Fruit fly (Drosophila melanogaster): ENCODE results near the gene bon.

The bon gene

DNA sequence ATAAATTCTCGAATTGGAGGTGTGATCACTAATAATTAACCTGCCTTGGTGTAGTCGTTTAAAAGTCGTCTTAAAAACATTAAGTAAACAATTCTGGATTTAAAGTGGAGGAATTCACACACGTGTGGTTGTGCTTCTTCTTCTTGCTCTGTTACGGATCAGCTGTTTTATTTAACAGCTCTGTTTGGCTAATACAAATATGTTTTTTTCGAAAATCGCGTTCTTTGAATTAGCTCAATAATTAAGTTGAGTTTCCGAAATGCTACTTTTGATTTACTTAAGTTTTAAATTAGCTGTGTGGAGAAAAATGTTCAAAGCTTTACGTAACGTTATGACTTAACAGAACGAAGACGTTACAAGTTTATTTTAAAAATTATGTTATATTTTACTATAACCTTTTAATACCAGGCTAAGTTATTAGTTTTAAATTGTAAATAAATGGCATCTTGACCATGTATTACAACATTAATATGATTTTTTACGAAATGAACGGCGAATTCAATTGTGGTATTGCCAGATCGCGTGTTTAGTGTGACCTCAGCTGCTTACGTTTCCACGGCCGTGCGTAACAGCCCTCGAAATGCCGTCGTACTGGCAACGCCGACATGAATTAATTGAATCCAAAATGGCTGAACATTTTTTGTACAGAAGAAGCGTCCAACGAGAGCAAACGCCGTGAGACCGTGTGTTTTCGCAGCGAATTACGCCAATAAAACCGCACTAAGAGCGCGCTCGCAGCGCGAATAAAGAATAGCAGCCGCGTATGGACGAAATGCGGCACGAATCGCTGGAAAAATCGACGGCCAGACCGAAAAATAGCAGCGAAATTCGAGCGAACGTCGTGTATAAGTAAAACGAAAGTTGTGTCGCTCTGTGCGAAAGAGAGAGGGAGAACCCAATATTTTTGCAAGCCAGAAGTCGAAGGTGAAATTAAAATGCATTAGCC is at the start of gene bon, which contains the start of gene Pus1:
Gene bon (plus strand): TSS at position 623 of the 946 bp plus-strand sequence.
Gene Pus1 (minus strand): TSS at position 155 of the 946 bp plus-strand sequence.
- TF ChIP-seq CG8478 (optimal IDR thresholded peaks at IDR 0.05) (no peak), usp (GFP tag; optimal IDR thresholded peaks at IDR 0.05) (no peak), psq (optimal IDR thresholded peaks at IDR 0.05) (no peak), pan (optimal IDR thresholded peaks at IDR 0.05) (no peak), Dll (optimal IDR thresholded peaks at IDR 0.05) (no peak), EcR (GFP tag; optimal IDR thresholded peaks at IDR 0.05) (no peak)

DNA sequence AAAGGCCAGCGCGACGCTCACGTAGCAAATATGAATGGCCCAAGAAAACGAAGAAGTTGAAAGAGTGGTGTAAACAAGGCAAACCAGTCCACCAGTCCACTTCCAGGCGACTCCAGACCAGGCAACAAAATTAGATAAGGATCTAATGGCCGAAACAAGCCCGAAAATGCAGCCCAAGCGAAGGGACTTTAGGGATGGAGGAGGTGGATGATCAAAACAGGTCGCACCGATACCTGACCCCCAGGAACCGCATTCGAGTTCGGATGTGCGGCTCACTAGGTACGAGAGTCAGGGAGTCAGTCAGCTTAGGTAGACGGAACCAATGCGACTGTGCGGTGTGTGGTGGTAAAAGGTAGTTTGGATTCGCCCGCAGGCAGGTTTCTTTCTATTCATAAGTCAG is 49.7 kb upstream of the bon start:
- TF ChIP-seq EcR (GFP tag; optimal IDR thresholded peaks at IDR 0.05) = no peak
- TF ChIP-seq pan (optimal IDR thresholded peaks at IDR 0.05) = no peak
- no peak for TF ChIP-seq usp (GFP tag; optimal IDR thresholded peaks at IDR 0.05)
- no peak for TF ChIP-seq psq (optimal IDR thresholded peaks at IDR 0.05)
- TF ChIP-seq Dll (optimal IDR thresholded peaks at IDR 0.05) = no peak
- no peak for TF ChIP-seq CG8478 (optimal IDR thresholded peaks at IDR 0.05)

DNA sequence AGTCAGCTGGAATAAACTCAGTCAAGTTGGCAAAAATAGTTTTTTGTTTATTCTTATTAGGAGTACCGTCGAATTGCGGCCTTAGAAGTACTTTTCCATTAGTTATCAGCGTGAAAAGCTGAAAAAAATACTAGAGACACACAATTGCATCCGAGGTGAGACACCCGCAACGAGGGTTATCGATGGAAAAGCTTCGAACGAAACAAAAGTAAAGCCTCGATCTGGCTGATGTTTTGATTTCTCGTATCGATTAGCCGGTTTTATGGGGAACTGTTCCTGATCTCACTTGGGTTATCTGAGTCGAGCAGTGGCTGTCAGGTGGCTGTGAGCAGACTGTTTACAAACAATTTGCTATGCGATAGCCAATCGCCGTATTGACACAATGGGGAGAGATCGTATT is 49.2 kb upstream of the bon start:
- TF ChIP-seq CG8478 (optimal IDR thresholded peaks at IDR 0.05) (no peak), psq (optimal IDR thresholded peaks at IDR 0.05) (no peak), EcR (GFP tag; optimal IDR thresholded peaks at IDR 0.05) (no peak), pan (optimal IDR thresholded peaks at IDR 0.05) (no peak), usp (GFP tag; optimal IDR thresholded peaks at IDR 0.05) (no peak)

DNA sequence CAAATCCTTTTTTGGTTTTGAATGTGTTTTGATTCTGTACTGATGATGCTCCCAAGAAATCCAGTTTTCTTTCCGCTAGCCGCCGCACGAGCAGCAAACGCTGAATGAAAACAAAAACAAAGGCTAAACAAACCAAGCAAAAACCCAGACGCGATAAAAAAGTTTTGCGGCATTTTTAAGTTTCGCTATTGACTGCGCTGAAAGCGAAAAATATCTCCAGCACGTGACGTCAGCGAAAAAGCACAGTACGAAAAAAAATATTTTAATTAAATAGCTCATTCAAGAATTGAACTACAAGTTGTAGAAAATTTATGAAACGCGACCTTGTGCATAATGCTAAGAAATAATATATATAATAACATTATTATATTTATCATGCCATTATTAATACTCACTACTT is 48.0 kb upstream of the bon start:
- no peak for TF ChIP-seq pan (optimal IDR thresholded peaks at IDR 0.05)
- no peak for TF ChIP-seq usp (GFP tag; optimal IDR thresholded peaks at IDR 0.05)
- TF ChIP-seq CG8478 (optimal IDR thresholded peaks at IDR 0.05) = no peak
- TF ChIP-seq EcR (GFP tag; optimal IDR thresholded peaks at IDR 0.05) = no peak
- no peak for TF ChIP-seq psq (optimal IDR thresholded peaks at IDR 0.05)
- no peak for TF ChIP-seq Dll (optimal IDR thresholded peaks at IDR 0.05)

DNA sequence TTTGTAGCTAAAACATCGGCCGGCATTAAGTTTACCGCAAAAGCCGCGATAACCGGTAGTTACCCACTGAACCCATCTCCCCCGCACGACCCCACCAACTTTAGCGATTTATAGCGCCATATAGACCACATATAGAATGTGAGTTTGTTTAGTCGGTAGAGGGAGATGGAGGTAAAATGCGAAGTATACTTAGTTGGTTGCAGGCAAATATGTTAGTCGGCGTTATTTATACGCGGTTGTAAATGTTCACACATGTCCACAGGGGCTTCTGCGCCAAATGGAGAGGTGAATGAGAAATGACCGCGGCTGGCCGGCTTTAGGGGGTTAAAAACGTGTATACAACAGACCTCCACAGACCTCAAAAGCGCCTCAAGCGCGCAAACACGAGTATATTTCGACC is 47.3 kb upstream of the bon start:
- TF ChIP-seq CG8478 (optimal IDR thresholded peaks at IDR 0.05) (no peak), usp (GFP tag; optimal IDR thresholded peaks at IDR 0.05) (no peak), EcR (GFP tag; optimal IDR thresholded peaks at IDR 0.05) (no peak)

DNA sequence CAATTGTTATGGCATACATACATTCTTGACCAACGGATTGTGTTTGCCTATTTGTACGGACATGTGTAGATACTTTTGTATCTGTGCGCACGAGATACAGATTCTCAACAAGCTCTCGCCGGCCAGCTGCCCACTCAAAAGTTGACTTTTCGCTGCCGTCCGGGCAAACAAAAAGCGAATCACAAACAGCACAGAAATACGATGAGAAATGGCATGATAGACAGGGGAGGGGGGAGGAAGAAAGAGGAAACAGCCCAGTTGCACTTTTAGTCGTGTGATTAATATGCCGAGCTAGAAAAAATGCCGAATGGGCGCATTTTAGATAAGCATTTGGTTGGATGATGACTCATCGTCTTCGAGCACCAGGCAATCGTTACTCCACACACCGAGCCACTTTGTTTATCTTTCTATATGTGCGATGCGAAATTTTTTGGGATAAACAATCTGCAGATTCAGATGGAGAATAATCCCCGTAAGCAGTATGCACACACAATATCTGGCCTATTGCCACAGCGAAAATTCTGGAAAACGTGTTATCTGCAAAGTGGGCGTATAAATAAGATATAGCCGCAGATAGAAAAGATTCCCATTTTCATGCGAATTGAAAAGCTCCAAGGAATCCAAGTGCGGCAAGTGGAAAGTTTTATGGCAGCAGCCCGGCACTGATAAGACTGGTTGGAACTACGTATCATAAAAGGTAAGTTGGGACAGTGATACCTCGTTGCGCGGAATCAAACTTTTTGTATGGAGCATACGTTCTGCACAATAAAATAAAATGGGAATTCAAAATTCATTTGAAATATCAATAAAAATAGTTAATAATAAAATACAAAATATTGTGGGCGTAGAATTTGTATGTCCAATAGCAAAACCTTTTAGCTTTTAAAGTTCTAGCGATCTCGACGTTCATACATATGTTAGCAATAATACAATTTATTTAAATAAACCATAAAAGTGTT is 46.0 kb upstream of the bon start:
- no peak for TF ChIP-seq Dll (optimal IDR thresholded peaks at IDR 0.05)
- TF ChIP-seq psq (optimal IDR thresholded peaks at IDR 0.05) = no peak
- TF ChIP-seq CG8478 (optimal IDR thresholded peaks at IDR 0.05) = no peak

DNA sequence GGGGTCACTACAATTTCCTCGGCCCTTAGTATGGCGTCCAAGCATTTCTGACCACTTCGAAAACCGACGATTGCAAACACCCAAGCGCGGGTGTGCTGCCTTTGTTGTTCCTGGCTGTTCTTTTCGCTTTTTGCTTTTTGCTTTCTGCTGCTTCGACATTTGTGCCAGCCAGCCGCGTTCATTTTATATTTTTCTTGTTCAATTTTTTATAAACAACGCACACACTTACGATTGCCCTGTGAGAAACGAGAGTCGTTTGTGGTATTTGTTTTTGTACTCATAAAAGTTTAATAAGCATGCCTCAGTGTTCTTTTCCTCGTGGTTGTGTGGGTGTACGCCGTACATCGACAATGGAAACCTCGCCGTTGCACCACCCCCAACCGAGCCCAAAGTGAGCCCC is 45.2 kb upstream of the bon start:
- no peak for TF ChIP-seq usp (GFP tag; optimal IDR thresholded peaks at IDR 0.05)
- no peak for TF ChIP-seq Dll (optimal IDR thresholded peaks at IDR 0.05)
- no peak for TF ChIP-seq CG8478 (optimal IDR thresholded peaks at IDR 0.05)
- no peak for TF ChIP-seq pan (optimal IDR thresholded peaks at IDR 0.05)
- TF ChIP-seq EcR (GFP tag; optimal IDR thresholded peaks at IDR 0.05) = no peak
- TF ChIP-seq psq (optimal IDR thresholded peaks at IDR 0.05) = no peak

DNA sequence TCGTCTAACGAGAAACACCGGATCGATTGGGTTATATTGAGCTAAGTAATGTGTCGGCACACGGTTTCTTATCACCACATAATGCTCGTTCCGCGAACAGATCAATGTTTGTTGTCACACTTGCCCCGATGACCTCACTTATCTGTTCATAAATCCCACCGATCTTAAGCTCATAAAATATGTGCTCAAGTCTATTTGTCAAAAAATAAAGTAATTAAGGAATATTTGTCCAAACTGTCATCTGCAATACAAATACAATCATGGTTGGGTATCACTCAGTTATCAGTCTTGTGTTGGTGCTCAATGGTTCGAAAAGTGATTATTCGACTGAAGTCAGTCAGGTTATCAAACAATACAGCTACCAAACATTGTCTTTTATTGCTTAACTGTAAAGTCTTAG is 44.7 kb upstream of the bon start:
- TF ChIP-seq CG8478 (optimal IDR thresholded peaks at IDR 0.05) = no peak
- TF ChIP-seq EcR (GFP tag; optimal IDR thresholded peaks at IDR 0.05) = no peak
- no peak for TF ChIP-seq psq (optimal IDR thresholded peaks at IDR 0.05)
- no peak for TF ChIP-seq Dll (optimal IDR thresholded peaks at IDR 0.05)
- TF ChIP-seq usp (GFP tag; optimal IDR thresholded peaks at IDR 0.05) = no peak
- TF ChIP-seq pan (optimal IDR thresholded peaks at IDR 0.05) = no peak

DNA sequence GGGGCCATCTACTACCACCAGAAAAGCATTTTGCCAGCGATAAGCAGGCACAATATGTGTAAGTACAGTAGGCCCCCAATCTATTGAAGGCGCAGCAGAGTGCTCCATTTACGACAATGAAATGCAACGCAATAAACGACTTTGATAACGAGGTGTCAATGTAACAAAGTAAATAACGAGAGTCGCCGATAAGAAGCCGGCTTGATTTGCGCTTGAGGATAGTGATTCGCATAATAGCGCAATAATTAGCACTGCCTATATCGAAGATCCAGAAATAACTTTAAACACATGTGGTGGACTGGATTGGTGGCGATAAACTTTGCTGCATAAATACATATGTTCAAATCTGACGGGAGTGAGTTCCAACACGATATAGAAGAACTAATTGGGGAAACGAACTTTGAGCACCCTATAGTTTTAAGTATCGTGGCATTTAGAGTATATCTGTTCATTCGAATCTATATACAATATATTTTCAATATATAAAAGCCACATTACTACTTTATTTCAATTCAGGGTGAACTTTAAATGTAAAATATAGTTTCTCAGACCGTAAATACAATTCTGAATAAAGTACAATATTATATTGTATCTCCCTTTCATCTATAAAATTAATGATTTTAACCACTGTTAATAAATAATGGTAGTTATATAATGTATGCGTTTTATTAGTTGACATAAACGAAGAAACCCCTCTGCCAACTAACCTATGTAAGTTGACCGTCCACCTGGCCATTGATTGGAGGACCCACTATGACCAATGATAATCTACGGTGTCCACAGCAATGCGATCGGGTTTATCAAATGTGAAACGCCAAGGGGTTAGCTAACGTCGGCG is 43.7 kb upstream of the bon start:
- TF ChIP-seq usp (GFP tag; optimal IDR thresholded peaks at IDR 0.05) = no peak
- TF ChIP-seq EcR (GFP tag; optimal IDR thresholded peaks at IDR 0.05) = no peak
- no peak for TF ChIP-seq CG8478 (optimal IDR thresholded peaks at IDR 0.05)
- TF ChIP-seq Dll (optimal IDR thresholded peaks at IDR 0.05) = no peak
- TF ChIP-seq psq (optimal IDR thresholded peaks at IDR 0.05) = no peak
- no peak for TF ChIP-seq pan (optimal IDR thresholded peaks at IDR 0.05)

DNA sequence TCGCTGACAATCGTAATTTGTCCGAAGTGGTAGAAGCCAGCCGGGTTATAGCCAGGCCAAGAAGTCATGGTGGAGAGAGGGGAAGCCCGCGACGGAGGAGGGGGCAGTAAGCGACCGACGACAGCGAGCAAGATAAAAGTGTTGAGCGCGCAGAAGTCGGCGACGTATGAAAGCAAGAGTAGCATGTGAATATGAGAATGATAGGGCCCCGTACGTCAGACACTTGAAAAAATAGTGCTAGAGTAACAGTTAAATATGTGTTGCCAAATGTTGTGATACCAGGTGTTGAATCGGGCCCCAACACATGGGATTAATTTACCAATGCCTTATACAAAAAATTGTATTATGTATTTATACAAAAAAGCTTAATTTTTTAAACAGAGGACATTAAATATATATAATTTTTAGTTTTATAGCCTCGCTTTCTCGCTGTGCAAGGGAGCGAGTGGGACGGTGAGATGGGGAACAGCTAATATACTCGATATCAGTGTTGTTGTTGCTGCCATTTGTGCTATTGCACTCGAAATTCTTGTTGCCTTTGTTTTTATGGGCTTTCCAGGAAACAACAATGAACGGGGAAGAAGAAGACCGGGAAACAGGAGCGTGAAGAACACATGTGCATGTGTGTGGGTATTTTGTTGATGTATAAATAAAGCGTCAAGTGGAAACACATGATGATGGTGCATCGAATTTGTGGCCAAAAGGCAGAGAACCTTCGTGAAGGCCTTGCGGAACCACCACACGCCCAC is 42.9 kb upstream of the bon start:
- TF ChIP-seq CG8478 (optimal IDR thresholded peaks at IDR 0.05) (no peak), psq (optimal IDR thresholded peaks at IDR 0.05) (no peak), EcR (GFP tag; optimal IDR thresholded peaks at IDR 0.05) (no peak), usp (GFP tag; optimal IDR thresholded peaks at IDR 0.05) (no peak), Dll (optimal IDR thresholded peaks at IDR 0.05) (no peak), pan (optimal IDR thresholded peaks at IDR 0.05) (no peak)
